Worm (Caenorhabditis elegans) whole organism, L1 larva: ENCODE data around the gene sms-3.

Experiments used
- C34B4.2 ChIP-seq: sonication (generic microtip); optimal IDR thresholded peaks from 2 replicates; lab custom pipeline; 2017; ENCODE audit warnings: mild to moderate bottlenecking, missing genetic modification characterization, missing compliant biosample characterization
- Y116A8C.19 ChIP-seq: sonication (generic microtip); optimal IDR thresholded peaks from 2 replicates; lab custom pipeline; 2016; ENCODE audit warnings: missing compliant biosample characterization, missing genetic modification characterization, borderline replicate concordance
- aha-1 ChIP-seq: fragments of 150-350 bp; optimal IDR thresholded peaks from 2 replicates; lab custom pipeline; 2014; ENCODE audit warnings: missing biosample characterization, missing genetic modification characterization
- aly-2 ChIP-seq: fragments of 150-350 bp; optimal IDR thresholded peaks from 2 replicates; lab custom pipeline; 2014; ENCODE audit warnings: missing biosample characterization, missing genetic modification characterization
- ama-1 ChIP-seq: fragments of 150-350 bp; optimal IDR thresholded peaks from 2 replicates; lab custom pipeline; 2014
- blmp-1 ChIP-seq: fragments of 150-350 bp; optimal IDR thresholded peaks from 2 replicates; lab custom pipeline; 2014; ENCODE audit warnings: missing biosample characterization, missing genetic modification characterization
- ceh-8 ChIP-seq: fragments of 200-800 bp; sonication (Bioruptor generic); optimal IDR thresholded peaks from 2 replicates; lab custom pipeline; 2018; ENCODE audit warnings: mild to moderate bottlenecking, missing genetic modification characterization, moderate library complexity, missing compliant biosample characterization
- ceh-82 ChIP-seq, 3 experiments: fragments of 150-350 bp in 1 of 3; sonication (generic microtip) in 2 of 3; optimal IDR thresholded peaks; 2 replicates each; lab custom pipeline; 2014 to 2017; ENCODE audit warnings: missing biosample characterization in 3 of 3, missing genetic modification characterization in 3 of 3
- ceh-90 ChIP-seq: sonication (generic microtip); optimal IDR thresholded peaks from 2 replicates; lab custom pipeline; 2016; ENCODE audit warnings: missing genetic modification characterization, missing compliant biosample characterization
- ces-1 ChIP-seq: fragments of 150-350 bp; optimal IDR thresholded peaks from 2 replicates; lab custom pipeline; 2014; ENCODE audit warnings: missing biosample characterization, missing genetic modification reagents, missing genetic modification characterization
- efl-1 ChIP-seq, 4 experiments: fragments of 150-350 bp; optimal IDR thresholded peaks in 3 of 4; peaks in 1 of 4; 1 replicate in 1 of 4; 2 replicates in 3 of 4; lab custom pipeline; 2014; ENCODE audit warnings: missing biosample characterization in 2 of 4, missing genetic modification characterization in 2 of 4, missing genetic modification reagents in 2 of 4
- ets-5 ChIP-seq: fragments of 200-800 bp; sonication (Bioruptor generic); IDR thresholded peaks from 2 replicates; pipeline ENCODE4 v1.3.6; 2022; ENCODE audit warnings: missing genetic modification characterization, missing compliant biosample characterization
- fkh-8 ChIP-seq: sonication (generic microtip); optimal IDR thresholded peaks from 2 replicates; lab custom pipeline; 2016; ENCODE audit warnings: mild to moderate bottlenecking, missing genetic modification characterization, missing compliant biosample characterization
- hlh-17 ChIP-seq: fragments of 200-800 bp; sonication (Bioruptor generic); optimal IDR thresholded peaks from 2 replicates; lab custom pipeline; 2018; ENCODE audit warnings: missing genetic modification characterization, mild to moderate bottlenecking, missing compliant biosample characterization, moderate library complexity, borderline replicate concordance
- hlh-4 ChIP-seq: sonication (generic microtip); optimal IDR thresholded peaks from 2 replicates; lab custom pipeline; 2016; ENCODE audit warnings: mild to moderate bottlenecking, missing genetic modification characterization, missing compliant biosample characterization
- hpl-2 ChIP-seq: fragments of 150-350 bp; optimal IDR thresholded peaks from 2 replicates; lab custom pipeline; 2014; ENCODE audit warnings: missing biosample characterization, missing genetic modification reagents, missing genetic modification characterization
- irx-1 ChIP-seq: sonication (generic microtip); optimal IDR thresholded peaks from 2 replicates; lab custom pipeline; 2016; ENCODE audit warnings: missing genetic modification characterization, missing compliant biosample characterization
- isw-1 ChIP-seq: fragments of 200-800 bp; sonication (Bioruptor generic); IDR thresholded peaks from 2 replicates; pipeline ENCODE4 v1.3.6; 2022; ENCODE audit warnings: missing genetic modification characterization, missing compliant biosample characterization
- jun-1 ChIP-seq: fragments of 150-350 bp; optimal IDR thresholded peaks from 2 replicates; lab custom pipeline; 2014; ENCODE audit warnings: missing biosample characterization, missing genetic modification reagents, missing genetic modification characterization
- lin-39 ChIP-seq: fragments of 150-350 bp; optimal IDR thresholded peaks from 2 replicates; lab custom pipeline; 2014; ENCODE audit warnings: missing biosample characterization, missing genetic modification reagents, missing genetic modification characterization
- lsy-2 ChIP-seq, 2 experiments: fragments of 150-350 bp; optimal IDR thresholded peaks; 2 replicates each; lab custom pipeline; 2014; ENCODE audit warnings: missing biosample characterization in 2 of 2, missing genetic modification characterization in 2 of 2
- mab-9 ChIP-seq: fragments of 200-800 bp; sonication (Bioruptor generic); IDR thresholded peaks from 2 replicates; pipeline ENCODE4 v1.3.6; 2022; ENCODE audit warnings: missing genetic modification reagents, missing genetic modification characterization, missing compliant biosample characterization
- mdl-1 ChIP-seq, 2 experiments: fragments of 150-350 bp; optimal IDR thresholded peaks; 2 replicates each; lab custom pipeline; 2014 to 2017; ENCODE audit warnings: missing biosample characterization in 2 of 2, missing genetic modification characterization in 2 of 2, inconsistent platforms in 1 of 2
- nhr-12 ChIP-seq: sonication (generic microtip); optimal IDR thresholded peaks from 2 replicates; lab custom pipeline; 2017; ENCODE audit warnings: missing biosample characterization, missing genetic modification characterization
- nhr-237 ChIP-seq: fragments of 150-350 bp; optimal IDR thresholded peaks from 2 replicates; lab custom pipeline; 2014; ENCODE audit warnings: missing biosample characterization, missing genetic modification characterization
- nhr-28 ChIP-seq: fragments of 150-350 bp; optimal IDR thresholded peaks from 2 replicates; lab custom pipeline; 2014; ENCODE audit warnings: missing biosample characterization, missing genetic modification characterization
- nhr-76 ChIP-seq: sonication (generic microtip); optimal IDR thresholded peaks from 2 replicates; lab custom pipeline; 2017; ENCODE audit warnings: missing biosample characterization, missing genetic modification characterization
- nhr-77 ChIP-seq: fragments of 150-350 bp; optimal IDR thresholded peaks from 2 replicates; lab custom pipeline; 2014; ENCODE audit warnings: missing biosample characterization, missing genetic modification characterization
- nhr-85 ChIP-seq: sonication (generic microtip); peaks from one replicate; lab custom pipeline; 2016; ENCODE audit warnings: missing genetic modification characterization, inconsistent platforms, missing compliant biosample characterization
- pqm-1 ChIP-seq: sonication (generic microtip); optimal IDR thresholded peaks from 3 replicates; lab custom pipeline; 2017; ENCODE audit warnings: missing biosample characterization, missing genetic modification characterization
- skn-1 ChIP-seq: fragments of 150-350 bp; optimal IDR thresholded peaks from 2 replicates; lab custom pipeline; 2014; ENCODE audit warnings: missing biosample characterization, missing genetic modification characterization
- sup-37 ChIP-seq: fragments of 200-800 bp; sonication (Bioruptor generic); optimal IDR thresholded peaks from 2 replicates; lab custom pipeline; 2018; ENCODE audit warnings: mild to moderate bottlenecking, missing genetic modification characterization, missing compliant biosample characterization
- swsn-7 ChIP-seq: sonication (generic microtip); optimal IDR thresholded peaks from 2 replicates; lab custom pipeline; 2016; ENCODE audit warnings: missing genetic modification characterization, missing compliant biosample characterization
- tbx-2 ChIP-seq: sonication (generic microtip); optimal IDR thresholded peaks from 2 replicates; lab custom pipeline; 2016; ENCODE audit warnings: missing genetic modification characterization, missing compliant biosample characterization
- tlp-1 ChIP-seq: fragments of 150-350 bp; optimal IDR thresholded peaks from 2 replicates; lab custom pipeline; 2014; ENCODE audit warnings: missing biosample characterization, missing genetic modification characterization
- unc-30 ChIP-seq: sonication (generic microtip); optimal IDR thresholded peaks from 2 replicates; lab custom pipeline; 2017; ENCODE audit warnings: missing biosample characterization, missing genetic modification characterization
- unc-62 ChIP-seq: fragments of 150-350 bp; optimal IDR thresholded peaks from 2 replicates; lab custom pipeline; 2014; ENCODE audit warnings: missing biosample characterization, missing genetic modification reagents, missing genetic modification characterization
- unc-86 ChIP-seq: sonication (generic microtip); optimal IDR thresholded peaks from 2 replicates; lab custom pipeline; 2016; ENCODE audit warnings: missing genetic modification characterization, missing compliant biosample characterization
- unc-98 ChIP-seq: fragments of 200-800 bp; sonication (Bioruptor generic); IDR thresholded peaks from 2 replicates; pipeline ENCODE4 v1.3.6; 2022; ENCODE audit warnings: missing genetic modification characterization, missing compliant biosample characterization
- zag-1 ChIP-seq: fragments of 150-350 bp; optimal IDR thresholded peaks from 2 replicates; lab custom pipeline; 2014; ENCODE audit warnings: missing biosample characterization, missing genetic modification characterization
- zip-4 ChIP-seq: fragments of 200-800 bp; sonication (Bioruptor generic); optimal IDR thresholded peaks from 2 replicates; lab custom pipeline; 2018; ENCODE audit warnings: mild to moderate bottlenecking, missing genetic modification characterization, moderate library complexity, missing compliant biosample characterization
- ztf-11 ChIP-seq, 2 experiments: sonication (generic microtip); optimal IDR thresholded peaks; 2 replicates each; lab custom pipeline; 2016 to 2017; ENCODE audit warnings: missing genetic modification characterization in 2 of 2, missing biosample characterization in 1 of 2, missing compliant biosample characterization in 1 of 2

Gene sms-3

DNA sequence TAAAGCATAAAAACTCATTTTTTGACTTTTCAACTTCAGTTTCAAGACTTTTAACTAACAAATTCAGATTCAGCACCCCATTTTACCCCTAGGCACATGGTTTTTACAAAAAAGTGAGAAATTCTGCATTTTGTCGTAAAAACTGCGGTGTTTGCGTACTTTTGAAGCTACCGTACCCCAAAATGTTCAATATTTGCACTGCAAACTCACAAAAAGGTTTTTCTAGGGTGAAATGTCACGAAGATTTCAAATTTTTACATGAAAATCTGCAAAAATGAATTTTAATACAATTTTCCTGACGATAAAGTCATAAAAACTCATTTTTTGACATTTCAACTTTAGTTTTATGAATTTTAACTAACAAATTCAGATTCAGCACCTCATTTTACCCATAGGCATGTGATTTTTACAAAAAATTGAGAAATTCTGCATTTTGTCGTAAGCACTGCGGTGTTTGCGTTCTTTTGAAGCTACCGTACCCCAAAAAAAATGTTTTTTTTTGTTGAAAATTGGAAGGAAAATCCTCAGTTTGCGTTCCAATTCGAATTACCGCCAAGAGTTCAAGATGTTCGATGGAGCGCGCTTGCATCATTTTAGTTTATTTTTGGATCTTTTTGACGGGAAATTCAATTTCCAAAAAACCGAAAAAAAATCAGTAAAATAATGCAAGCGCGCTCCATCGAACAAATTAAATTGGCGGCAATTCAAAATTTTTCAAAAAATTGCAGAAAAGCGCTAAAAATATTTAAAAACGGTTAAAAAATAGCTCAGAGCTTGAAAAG is 15.5 kb upstream of the sms-3 start (continued):
- TF ChIP-seq ama-1, result peak; percentile 71
- no peak for TF ChIP-seq nhr-76 (tag; lab: Kevin White, UChicago)
- TF ChIP-seq hpl-2, result no peak
- TF ChIP-seq tlp-1 (tag; lab: Kevin White, UChicago), result no peak
- TF ChIP-seq mab-9, result no peak
- no peak for TF ChIP-seq C34B4.2
- TF ChIP-seq Y116A8C.19 (tag; lab: Kevin White, UChicago), result no peak
- no peak for TF ChIP-seq ceh-82 (tag; optimal IDR thresholded peaks at IDR 0.05; lab: Kevin White, UChicago)
- TF ChIP-seq ets-5 (GFP tag; lab: Robert Waterston, UW), result 0 out of 2 replicates have a peak, but pooled peaks have one; percentile 50
- TF ChIP-seq hlh-4 (tag; lab: Kevin White, UChicago), result no peak
- TF ChIP-seq aha-1 (tag; lab: Kevin White, UChicago), result no peak
- TF ChIP-seq ceh-8 (GFP tag; lab: Kevin White, UChicago), result no peak
- no peak for TF ChIP-seq nhr-237
- peak; percentile 47 to 81 for TF ChIP-seq lsy-2 (tag; optimal IDR thresholded peaks at IDR 0.05; lab: Kevin White, UChicago)
- TF ChIP-seq zag-1 (tag; lab: Kevin White, UChicago), result no peak
- no peak for TF ChIP-seq ces-1 (GFP tag; lab: Kevin White, UChicago)
- no peak for TF ChIP-seq skn-1
- no peak for TF ChIP-seq unc-62 (GFP tag; lab: Kevin White, UChicago)
- no peak for TF ChIP-seq isw-1 (GFP tag; lab: Robert Waterston, UW)
- TF ChIP-seq efl-1 (optimal IDR thresholded peaks at IDR 0.05; lab: Kevin White, UChicago), result peak in 1 of 2 experiments; percentile 29
- TF ChIP-seq efl-1 (GFP tag; optimal IDR thresholded peaks at IDR 0.05 in 1 of 2; lab: Kevin White, UChicago), result peak; percentile 70 to 97
- TF ChIP-seq tbx-2 (tag; lab: Kevin White, UChicago), result no peak
- TF ChIP-seq nhr-28 (tag; lab: Kevin White, UChicago), result no peak
- no peak for TF ChIP-seq nhr-12 (tag; lab: Kevin White, UChicago)
- TF ChIP-seq mdl-1 (tag; optimal IDR thresholded peaks at IDR 0.05; lab: Kevin White, UChicago), result no peak
- no peak for TF ChIP-seq ztf-11 (tag; optimal IDR thresholded peaks at IDR 0.05; lab: Kevin White, UChicago)
- TF ChIP-seq ceh-90 (tag; lab: Kevin White, UChicago), result no peak
- no peak for TF ChIP-seq fkh-8 (tag; lab: Kevin White, UChicago)
- no peak for TF ChIP-seq irx-1
- no peak for TF ChIP-seq sup-37 (GFP tag; lab: Kevin White, UChicago)
- TF ChIP-seq unc-98 (GFP tag; lab: Robert Waterston, UW), result no peak
- no peak for TF ChIP-seq hlh-17 (GFP tag; lab: Kevin White, UChicago)
- TF ChIP-seq nhr-85 (tag; lab: Kevin White, UChicago), result peak; percentile 73
- TF ChIP-seq aly-2 (tag; lab: Kevin White, UChicago), result peak; percentile 39

DNA sequence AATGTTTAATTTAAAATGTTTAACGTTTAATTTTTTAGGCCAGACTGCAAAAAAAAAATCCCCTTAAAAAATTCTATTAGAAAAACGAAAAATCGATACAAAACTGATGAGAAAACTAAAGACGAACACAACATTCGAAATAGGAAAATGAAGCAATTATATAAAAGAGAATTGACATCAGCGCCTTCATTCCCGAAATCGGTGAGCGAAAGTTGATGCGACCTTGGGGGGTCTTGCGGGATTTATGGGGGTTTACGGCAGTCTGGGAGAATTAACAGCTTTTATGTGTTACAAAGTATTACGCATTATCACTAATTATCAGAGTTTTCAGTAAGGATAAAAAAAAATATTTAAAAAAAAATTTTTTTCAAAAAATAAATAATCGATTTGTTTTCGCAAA is 13.5 kb upstream of the sms-3 start:
- TF ChIP-seq ama-1 (no peak), pqm-1 (no peak), zip-4 (GFP tag; lab: Kevin White, UChicago) (no peak), blmp-1 (tag; lab: Kevin White, UChicago) (peak; percentile 99)

DNA sequence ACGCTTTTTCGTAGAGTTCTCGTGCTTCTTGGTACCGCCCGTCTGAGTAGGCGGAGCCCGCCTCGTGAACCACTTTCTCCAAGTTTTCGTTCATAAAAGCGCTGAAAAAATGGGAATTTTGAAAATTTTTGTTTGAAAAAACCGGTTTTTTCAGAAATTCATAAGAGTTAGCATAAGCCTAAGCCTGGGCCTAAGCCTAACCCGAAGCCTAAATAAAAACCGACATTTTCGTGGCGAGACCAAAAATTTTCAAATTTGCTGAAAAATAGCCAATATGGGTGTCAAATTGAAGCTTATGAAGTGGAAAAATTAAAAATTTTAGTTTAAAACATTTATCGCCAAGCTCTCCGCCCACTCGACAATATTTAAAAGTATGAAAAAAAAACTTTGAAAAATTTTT is 13.0 kb upstream of the sms-3 start, which contains the start of gene Y22D7AL.9:
Gene Y22D7AL.9, minus strand, starts transcription at position 101 of the 400 bp plus-strand sequence.
- no peak for TF ChIP-seq nhr-85 (tag; lab: Kevin White, UChicago)
- no peak for TF ChIP-seq swsn-7
- TF ChIP-seq lin-39, result no peak
- TF ChIP-seq ces-1 (GFP tag; lab: Kevin White, UChicago), result no peak
- no peak for TF ChIP-seq jun-1 (tag; lab: Kevin White, UChicago)
- no peak for TF ChIP-seq sup-37 (GFP tag; lab: Kevin White, UChicago)
- no peak for TF ChIP-seq nhr-77 (tag; lab: Kevin White, UChicago)
- no peak for TF ChIP-seq unc-30 (tag; lab: Kevin White, UChicago)
- no peak for TF ChIP-seq zip-4 (GFP tag; lab: Kevin White, UChicago)
- TF ChIP-seq ceh-82 (tag; optimal IDR thresholded peaks at IDR 0.05; lab: Kevin White, UChicago), result no peak
- no peak for TF ChIP-seq hpl-2
- no peak for TF ChIP-seq ama-1
- no peak for TF ChIP-seq aha-1 (tag; lab: Kevin White, UChicago)
- no peak for TF ChIP-seq unc-86 (tag; lab: Kevin White, UChicago)
